Worm (Caenorhabditis elegans) whole organism, L1 larva: ENCODE measurements around the gene nlp-53.

ENCODE experiments used
- ama-1 ChIP-seq: fragments of 150-350 bp; optimal IDR thresholded peaks from 2 replicates; lab custom pipeline; 2014
- dpl-1 ChIP-seq, 3 experiments: fragments of 150-350 bp in 2 of 3; sonication (generic microtip) in 1 of 3; optimal IDR thresholded peaks; 2 replicates each; lab custom pipeline; 2014 to 2017; ENCODE audit warnings: missing biosample characterization in 3 of 3, missing genetic modification characterization in 3 of 3, missing genetic modification reagents in 3 of 3
- egl-27 ChIP-seq, 2 experiments: fragments of 150-350 bp in 1 of 2; sonication (generic microtip); optimal IDR thresholded peaks; 3 replicates each; lab custom pipeline; 2017 to 2018; ENCODE audit warnings: missing biosample characterization in 2 of 2, missing genetic modification characterization in 2 of 2, missing genetic modification reagents in 2 of 2
- lin-39 ChIP-seq: fragments of 150-350 bp; optimal IDR thresholded peaks from 2 replicates; lab custom pipeline; 2014; ENCODE audit warnings: missing biosample characterization, missing genetic modification reagents, missing genetic modification characterization
- zag-1 ChIP-seq: fragments of 150-350 bp; optimal IDR thresholded peaks from 2 replicates; lab custom pipeline; 2014; ENCODE audit warnings: missing biosample characterization, missing genetic modification characterization

DNA sequence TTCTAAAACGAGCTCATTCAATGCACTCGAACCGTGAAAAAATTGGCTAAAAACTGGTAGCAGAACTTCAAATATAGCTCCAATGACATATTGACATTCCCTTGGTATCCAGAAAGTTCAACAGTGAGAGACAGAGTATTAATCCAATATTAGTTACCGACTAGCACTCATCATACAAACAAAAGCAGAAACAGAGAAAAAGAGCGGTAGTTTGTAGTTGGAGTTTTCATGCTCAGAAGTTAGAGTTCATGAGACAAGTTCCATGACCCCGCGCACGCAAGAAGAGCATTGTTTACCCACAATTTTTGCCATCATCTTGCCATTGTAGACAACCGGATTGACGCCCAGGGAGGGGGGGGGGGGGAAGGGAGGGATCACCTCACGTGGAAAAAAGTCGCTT is 35.6 kb downstream of the nlp-53 start:
- no peak for TF ChIP-seq dpl-1 (GFP tag; optimal IDR thresholded peaks at IDR 0.05; lab: Kevin White, UChicago)
- no peak for TF ChIP-seq lin-39 (tag; lab: Kevin White, UChicago)
- TF ChIP-seq ama-1 = no peak
- no peak for TF ChIP-seq zag-1
- no peak for TF ChIP-seq egl-27 (tag; optimal IDR thresholded peaks at IDR 0.05; lab: Kevin White, UChicago)
